Fruit fly (Drosophila melanogaster): ENCODE results near the gene TotM.

DNA sequence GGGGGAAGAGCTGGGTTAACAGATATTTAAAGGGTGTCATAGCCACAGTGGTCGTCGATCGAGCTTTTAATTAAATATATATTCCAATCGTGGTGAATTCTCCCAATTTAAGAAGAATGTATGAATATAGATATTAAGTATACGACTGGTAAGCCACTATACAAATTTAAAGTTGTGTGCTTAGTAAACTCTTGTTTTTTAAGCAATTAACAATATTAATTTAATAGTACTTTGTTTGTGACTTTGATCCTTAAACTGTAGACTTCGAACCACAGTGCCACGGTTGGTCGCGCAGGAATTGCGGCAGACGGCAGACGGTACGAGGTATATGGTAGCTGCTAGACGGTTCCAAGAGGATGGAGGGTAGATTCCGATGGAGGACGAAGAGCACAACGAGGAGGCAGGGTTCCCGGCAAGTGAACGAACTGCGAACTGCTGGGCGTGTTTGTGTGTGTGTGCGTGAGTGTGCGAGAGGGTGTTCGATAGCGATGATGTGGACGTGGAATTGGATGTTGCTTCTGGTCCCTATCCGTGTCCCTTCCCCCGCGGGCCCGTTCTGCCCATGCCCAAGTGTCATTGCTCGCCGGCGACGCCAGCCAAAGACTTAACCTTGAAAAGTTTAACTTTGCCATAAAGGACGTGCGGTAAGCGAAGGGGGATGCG lies 41.9 kb upstream of the TotM start:
- TF ChIP-seq CG33017 (tag; optimal IDR thresholded peaks at IDR 0.05) (no peak), Crg-1 (GFP tag; optimal IDR thresholded peaks at IDR 0.05) (no peak), toe (GFP tag; optimal IDR thresholded peaks at IDR 0.05) (no peak), Hr96 (GFP tag; optimal IDR thresholded peaks at IDR 0.05) (no peak), CG14711 (tag; optimal IDR thresholded peaks at IDR 0.05) (no peak), ovo (GFP tag; optimal IDR thresholded peaks at IDR 0.05) (no peak), cnc (optimal IDR thresholded peaks at IDR 0.05) (no peak), CG5204 (GFP tag; optimal IDR thresholded peaks at IDR 0.05) (no peak), Mnt (GFP tag; optimal IDR thresholded peaks at IDR 0.05) (no peak)
